Worm (Caenorhabditis elegans): Measurements from ENCODE around the gene vrp-1.

The vrp-1 gene

DNA sequence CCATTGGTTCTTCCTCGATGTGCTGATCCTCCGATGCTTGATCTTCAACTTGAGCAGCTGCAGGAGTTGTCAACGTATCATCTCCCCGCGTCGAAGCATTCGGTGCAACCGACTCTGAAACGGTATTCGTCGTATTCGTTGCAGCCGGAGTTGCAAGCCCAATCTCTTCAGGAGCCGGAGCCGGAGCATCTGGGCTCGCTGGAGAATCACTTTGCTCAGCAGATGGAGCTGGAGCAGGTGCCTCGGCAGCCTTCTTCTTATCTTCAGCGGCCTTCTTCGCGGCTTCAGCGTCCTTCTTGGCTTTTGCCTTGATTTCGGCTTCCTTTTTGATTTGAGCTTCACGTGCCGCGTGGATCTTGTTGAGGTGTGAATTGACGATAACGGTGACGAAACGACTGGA lies 26.4 kb downstream of the vrp-1 start:
- no peak for TF ChIP-seq ceh-82 (tag; optimal IDR thresholded peaks at IDR 0.05)
- no peak for TF ChIP-seq aly-2 (tag; optimal IDR thresholded peaks at IDR 0.05)
- no peak for TF ChIP-seq unc-39 (tag; optimal IDR thresholded peaks at IDR 0.05)
- no peak for TF ChIP-seq ama-1 (optimal IDR thresholded peaks at IDR 0.05)
- no peak for TF ChIP-seq peb-1 (tag; optimal IDR thresholded peaks at IDR 0.05)
- no peak for TF ChIP-seq elt-1 (tag; optimal IDR thresholded peaks at IDR 0.05)
- no peak for TF ChIP-seq lsy-2 (tag; optimal IDR thresholded peaks at IDR 0.05)
- no peak for TF ChIP-seq Y55F3AM.14 (GFP tag; optimal IDR thresholded peaks at IDR 0.05)
- no peak for TF ChIP-seq crh-2 (tag; optimal IDR thresholded peaks at IDR 0.05)
- no peak for TF ChIP-seq egl-27 (tag; optimal IDR thresholded peaks at IDR 0.05)
- no peak for TF ChIP-seq ZK546.5 (tag; optimal IDR thresholded peaks at IDR 0.05)
- no peak for TF ChIP-seq C34F6.9 (tag; optimal IDR thresholded peaks at IDR 0.05)
- TF ChIP-seq ztf-11 (tag; optimal IDR thresholded peaks at IDR 0.05) = no peak

- TF ChIP-seq skn-1 (tag; optimal IDR thresholded peaks at IDR 0.05) (no peak), nhr-129 (tag; optimal IDR thresholded peaks at IDR 0.05) (no peak), ama-1 (optimal IDR thresholded peaks at IDR 0.05) (no peak), unc-55 (GFP tag; optimal IDR thresholded peaks at IDR 0.05) (no peak), egl-27 (tag; optimal IDR thresholded peaks at IDR 0.05) (no peak), peb-1 (tag; optimal IDR thresholded peaks at IDR 0.05) (no peak), aly-2 (tag; optimal IDR thresholded peaks at IDR 0.05) (no peak), elt-3 (tag; optimal IDR thresholded peaks at IDR 0.05) (no peak), nhr-12 (tag; optimal IDR thresholded peaks at IDR 0.05) (no peak), R02D3.7 (tag; optimal IDR thresholded peaks at IDR 0.05) (no peak)
These were observed 31.8 kb downstream of the vrp-1 start for ce11 chrIV:3044158-3044557.

DNA sequence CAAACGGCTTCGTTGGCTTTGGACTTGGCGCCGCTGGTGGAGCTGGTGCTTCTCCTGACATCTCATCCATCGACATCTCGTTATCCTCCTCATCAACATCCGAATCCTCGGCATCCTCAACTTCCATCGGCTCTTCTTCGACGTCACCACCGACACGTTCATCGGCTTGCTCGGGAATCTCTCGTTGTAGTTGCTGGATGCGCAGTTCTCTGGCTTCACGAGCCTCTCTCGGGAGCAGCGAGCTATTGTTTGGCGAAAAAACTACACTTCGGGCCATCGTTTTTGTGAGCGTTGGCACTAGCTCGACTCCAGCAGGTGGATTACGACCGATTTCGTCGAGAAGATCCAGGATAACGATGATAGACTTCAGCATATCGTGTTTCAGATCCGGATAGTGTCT lies 33.6 kb downstream of the vrp-1 start:
- TF ChIP-seq peb-1 (tag; optimal IDR thresholded peaks at IDR 0.05) (no peak), unc-55 (GFP tag; optimal IDR thresholded peaks at IDR 0.05) (no peak), mab-5 (tag; optimal IDR thresholded peaks at IDR 0.05) (no peak), aly-2 (tag; optimal IDR thresholded peaks at IDR 0.05) (no peak), sma-9 (GFP tag; optimal IDR thresholded peaks at IDR 0.05) (no peak), sma-9 (tag; optimal IDR thresholded peaks at IDR 0.05) (no peak), nhr-6 (tag; optimal IDR thresholded peaks at IDR 0.05) (no peak), F13H6.1 (tag; optimal IDR thresholded peaks at IDR 0.05) (no peak), fos-1 (tag; optimal IDR thresholded peaks at IDR 0.05) (no peak), sma-3 (GFP tag; optimal IDR thresholded peaks at IDR 0.05) (no peak), nhr-25 (tag; optimal IDR thresholded peaks at IDR 0.05) (no peak)

DNA sequence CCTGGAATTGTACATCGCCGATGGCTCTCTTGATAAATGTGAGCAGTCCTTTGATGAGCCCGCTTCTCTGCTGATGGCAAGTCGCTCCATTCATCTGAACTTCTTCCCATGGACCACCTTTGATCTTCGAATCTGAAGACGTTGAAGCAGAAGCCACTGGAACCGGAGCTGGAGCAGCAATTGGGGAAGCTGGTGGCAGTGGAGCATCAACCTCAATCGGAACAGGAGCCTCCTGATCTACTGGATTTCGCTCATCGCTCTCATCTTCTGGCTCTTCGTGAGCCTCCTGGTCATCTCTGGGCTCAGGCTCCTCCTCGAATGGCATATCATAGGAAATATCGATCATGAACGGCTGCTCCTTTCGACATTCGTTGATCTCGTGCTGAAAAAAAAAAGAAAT lies 34.5 kb downstream of the vrp-1 start:
- no peak for TF ChIP-seq mab-5 (tag; optimal IDR thresholded peaks at IDR 0.05)
- no peak for TF ChIP-seq sma-3 (GFP tag; optimal IDR thresholded peaks at IDR 0.05)
- TF ChIP-seq dmd-4 (tag; optimal IDR thresholded peaks at IDR 0.05) = no peak
- no peak for TF ChIP-seq nhr-10 (tag; optimal IDR thresholded peaks at IDR 0.05)
- TF ChIP-seq nhr-237 (tag; optimal IDR thresholded peaks at IDR 0.05) = no peak
- TF ChIP-seq nhr-12 (tag; optimal IDR thresholded peaks at IDR 0.05) = no peak
- no peak for TF ChIP-seq zag-1 (tag; optimal IDR thresholded peaks at IDR 0.05)
- no peak for TF ChIP-seq Y55F3AM.14 (GFP tag; optimal IDR thresholded peaks at IDR 0.05)
- no peak for TF ChIP-seq elt-1 (tag; optimal IDR thresholded peaks at IDR 0.05)
- no peak for TF ChIP-seq R02D3.7 (tag; optimal IDR thresholded peaks at IDR 0.05)
- no peak for TF ChIP-seq ZK546.5 (tag; optimal IDR thresholded peaks at IDR 0.05)
- no peak for TF ChIP-seq nhr-21 (tag; optimal IDR thresholded peaks at IDR 0.05)
- no peak for TF ChIP-seq crh-2 (tag; optimal IDR thresholded peaks at IDR 0.05)
- TF ChIP-seq C34F6.9 (tag; optimal IDR thresholded peaks at IDR 0.05) = no peak
- TF ChIP-seq ztf-11 (tag; optimal IDR thresholded peaks at IDR 0.05) = no peak
- no peak for TF ChIP-seq alr-1 (tag; optimal IDR thresholded peaks at IDR 0.05)
- no peak for TF ChIP-seq lin-39 (tag; optimal IDR thresholded peaks at IDR 0.05)
- TF ChIP-seq nhr-23 (tag; optimal IDR thresholded peaks at IDR 0.05) = no peak
- TF ChIP-seq lin-11 (tag; optimal IDR thresholded peaks at IDR 0.05) = no peak

Measured in whole organism, L2 larva.